Worm (Caenorhabditis elegans): ENCODE results near the gene C17C3.24.
"Not testable (repeated sequence)": the region's sequence is repeated elsewhere in the genome, so short reads cannot be mapped to it uniquely, and the experiment has no call there.

- not testable (repeated sequence) for TF ChIP-seq fkh-10 (GFP tag; optimal IDR thresholded peaks at IDR 0.05); pag-3 (tag; optimal IDR thresholded peaks at IDR 0.05; ENCODE audit: borderline replicate concordance); madf-2 (tag; optimal IDR thresholded peaks at IDR 0.05)
Observed at ce11 chrII:5534939-5535338, 6.6 kb downstream of the C17C3.24 start, which contains the start of gene hlh-25.

Data from whole organism, late embryonic.